Fruit fly (Drosophila melanogaster) whole organism, embryonic: ENCODE data around the gene Zdhhc8.

Experiments used
- CG10366 ChIP-seq: fragments of 200-800 bp; sonication (Bioruptor generic); IDR thresholded peaks from 2 replicates; pipeline ENCODE4 v1.3.6; 2022; ENCODE audit warnings: missing biosample characterization, missing genetic modification characterization
- CG1233 ChIP-seq: fragments of 200-800 bp; sonication (Bioruptor generic); optimal IDR thresholded peaks from 4 replicates; lab custom pipeline; 2018; ENCODE audit warnings: missing biosample characterization, mild to moderate bottlenecking, missing genetic modification characterization
- CG12391 ChIP-seq: fragments of 200-800 bp; sonication (Bioruptor generic); optimal IDR thresholded peaks from 3 replicates; lab custom pipeline; 2018; ENCODE audit warnings: missing biosample characterization, mild to moderate bottlenecking, missing genetic modification characterization, moderate library complexity
- CG14050 ChIP-seq: fragments of 200-800 bp; sonication (Bioruptor generic); IDR thresholded peaks from 3 replicates; pipeline ENCODE4 v1.3.6; 2022; ENCODE audit warnings: missing biosample characterization, missing genetic modification characterization
- CG17612 ChIP-seq: fragments of 200-800 bp; sonication (Bioruptor generic); IDR thresholded peaks from 2 replicates; pipeline ENCODE4 v1.3.6; 2022; ENCODE audit warnings: missing biosample characterization, missing genetic modification characterization
- CG17802 ChIP-seq: fragments of 200-800 bp; sonication (Bioruptor generic); optimal IDR thresholded peaks from 2 replicates; lab custom pipeline; 2018; ENCODE audit warnings: missing biosample characterization, mild to moderate bottlenecking, missing genetic modification characterization, moderate library complexity
- CG18011 ChIP-seq: fragments of 200-800 bp; sonication (Bioruptor generic); optimal IDR thresholded peaks from 2 replicates; lab custom pipeline; 2017; ENCODE audit warnings: missing biosample characterization, missing genetic modification characterization, mild to moderate bottlenecking, moderate library complexity, missing genotype
- CG2116 ChIP-seq: fragments of 200-800 bp; sonication (Bioruptor generic); optimal IDR thresholded peaks from 3 replicates; lab custom pipeline; 2018; ENCODE audit warnings: missing biosample characterization, mild to moderate bottlenecking, missing genetic modification characterization
- CG3163 ChIP-seq: fragments of 200-800 bp; sonication (Bioruptor generic); optimal IDR thresholded peaks from 3 replicates; lab custom pipeline; 2016; ENCODE audit warnings: missing biosample characterization, missing genetic modification characterization
- CG4820 ChIP-seq: fragments of 200-800 bp; sonication (Bioruptor generic); optimal IDR thresholded peaks from 3 replicates; lab custom pipeline; 2016; ENCODE audit warnings: missing biosample characterization, missing genetic modification characterization
- CG5245 ChIP-seq: fragments of 200-800 bp; sonication (Bioruptor generic); optimal IDR thresholded peaks from 3 replicates; lab custom pipeline; 2016; ENCODE audit warnings: missing biosample characterization, missing genetic modification characterization
- CG6272 ChIP-seq: fragments of 200-800 bp; sonication (Bioruptor generic); IDR thresholded peaks from 2 replicates; pipeline ENCODE4 v1.3.6; 2022; ENCODE audit warnings: missing biosample characterization, missing genetic modification characterization
- CG6689 ChIP-seq: fragments of 200-800 bp; sonication (Bioruptor generic); IDR thresholded peaks from 2 replicates; pipeline ENCODE4 v1.3.6; 2022; ENCODE audit warnings: missing biosample characterization, missing genetic modification characterization
- CG6791 ChIP-seq: fragments of 200-800 bp; sonication (Bioruptor generic); IDR thresholded peaks from 3 replicates; pipeline ENCODE4 v1.3.6; 2022; ENCODE audit warnings: missing biosample characterization, missing genetic modification characterization; ENCODE audit not compliant: partially characterized antibody
- CG6854 ChIP-seq: fragments of 200-800 bp; sonication (Bioruptor generic); optimal IDR thresholded peaks from 3 replicates; lab custom pipeline; 2017; ENCODE audit warnings: missing biosample characterization, mild to moderate bottlenecking, missing genetic modification characterization
- CG7357 ChIP-seq: fragments of 200-800 bp; sonication (Bioruptor generic); IDR thresholded peaks from 3 replicates; pipeline ENCODE4 v1.3.6; 2022; ENCODE audit warnings: missing biosample characterization, missing genetic modification characterization
- CG8924 ChIP-seq: fragments of 200-800 bp; optimal IDR thresholded peaks from 3 replicates; lab custom pipeline; 2019; ENCODE audit warnings: missing biosample characterization, mild to moderate bottlenecking, missing genetic modification characterization, moderate library complexity
- CG9609 ChIP-seq: fragments of 200-800 bp; sonication (Bioruptor generic); optimal IDR thresholded peaks from 3 replicates; lab custom pipeline; 2016; ENCODE audit warnings: missing biosample characterization, missing genetic modification characterization
- Drgx ChIP-seq: fragments of 200-800 bp; sonication (Bioruptor generic); IDR thresholded peaks from 2 replicates; pipeline ENCODE4 v1.3.6; 2022; ENCODE audit warnings: missing biosample characterization, missing genetic modification characterization
- HmgZ ChIP-seq: fragments of 200-800 bp; sonication (Bioruptor generic); optimal IDR thresholded peaks from 2 replicates; lab custom pipeline; 2018; ENCODE audit warnings: missing biosample characterization, mild to moderate bottlenecking, missing genetic modification characterization
- Hmr ChIP-seq: fragments of 200-800 bp; sonication (Bioruptor generic); optimal IDR thresholded peaks from 3 replicates; lab custom pipeline; 2017; ENCODE audit warnings: mild to moderate bottlenecking, missing biosample characterization, missing genetic modification reagents, missing genetic modification characterization
- Hr39 ChIP-seq: fragments of >200 bp; optimal IDR thresholded peaks from 2 replicates; lab custom pipeline; 2017
- Lpt ChIP-seq: fragments of >200 bp; optimal IDR thresholded peaks from 2 replicates; lab custom pipeline; 2018; ENCODE audit warnings: missing biosample characterization, missing genetic modification characterization
- MBD-R2 ChIP-seq: fragments of 200-800 bp; sonication (Bioruptor generic); IDR thresholded peaks from 2 replicates; pipeline ENCODE4 v1.3.6; 2022; ENCODE audit warnings: missing biosample characterization, missing genetic modification characterization
- Nf-YC ChIP-seq: fragments of 200-800 bp; optimal IDR thresholded peaks from 3 replicates; lab custom pipeline; 2019; ENCODE audit warnings: missing biosample characterization, mild to moderate bottlenecking, missing genetic modification characterization, moderate library complexity
- Xrp1 ChIP-seq: fragments of 200-800 bp; sonication (Bioruptor generic); IDR thresholded peaks from 2 replicates; pipeline ENCODE4 v1.3.6; 2022; ENCODE audit warnings: missing biosample characterization, missing genetic modification characterization
- bbx ChIP-seq: fragments of 200-800 bp; sonication (Bioruptor generic); IDR thresholded peaks from 2 replicates; pipeline ENCODE4 v1.3.6; 2022; ENCODE audit warnings: missing biosample characterization, missing genetic modification characterization; ENCODE audit not compliant: partially characterized antibody
- cas ChIP-seq: fragments of 200-800 bp; sonication (Bioruptor generic); IDR thresholded peaks from 2 replicates; pipeline ENCODE4 v1.3.6; 2022; ENCODE audit warnings: missing biosample characterization, missing genetic modification characterization
- chn ChIP-seq: fragments of 200-800 bp; sonication (Bioruptor generic); optimal IDR thresholded peaks from 2 replicates; lab custom pipeline; 2016; ENCODE audit warnings: missing biosample characterization, missing genetic modification characterization
- corto ChIP-seq: fragments of 200-800 bp; sonication (Bioruptor generic); optimal IDR thresholded peaks from 2 replicates; lab custom pipeline; 2016; ENCODE audit warnings: missing biosample characterization, mild to moderate bottlenecking, missing genetic modification characterization, moderate library complexity
- crc ChIP-seq: fragments of 200-800 bp; sonication (Bioruptor generic); optimal IDR thresholded peaks from 2 replicates; lab custom pipeline; 2016; ENCODE audit warnings: missing biosample characterization, missing genetic modification characterization
- cwo ChIP-seq: fragments of 200-800 bp; sonication (Bioruptor generic); optimal IDR thresholded peaks from 3 replicates; lab custom pipeline; 2017; ENCODE audit warnings: missing biosample characterization, missing genetic modification characterization, mild to moderate bottlenecking, moderate library complexity, missing genetic modification reagents
- danr ChIP-seq: fragments of 200-800 bp; sonication (Bioruptor generic); IDR thresholded peaks from 2 replicates; pipeline ENCODE4 v1.3.6; 2022; ENCODE audit warnings: missing biosample characterization, missing genetic modification characterization
- ems ChIP-seq: fragments of 200-800 bp; sonication (Bioruptor generic); optimal IDR thresholded peaks from 3 replicates; lab custom pipeline; 2016; ENCODE audit warnings: missing biosample characterization, missing genetic modification characterization
- fd102C ChIP-seq: fragments of 200-800 bp; sonication (Bioruptor generic); optimal IDR thresholded peaks from 2 replicates; lab custom pipeline; 2018; ENCODE audit warnings: missing biosample characterization, mild to moderate bottlenecking, missing genetic modification characterization, moderate library complexity
- fru ChIP-seq: fragments of >200 bp; optimal IDR thresholded peaks from 2 replicates; lab custom pipeline; 2017
- grau ChIP-seq: fragments of 200-800 bp; optimal IDR thresholded peaks from 3 replicates; lab custom pipeline; 2019; ENCODE audit warnings: missing biosample characterization, mild to moderate bottlenecking, missing genetic modification characterization, moderate library complexity
- gsb ChIP-seq: fragments of 200-800 bp; sonication (Bioruptor generic); IDR thresholded peaks from 2 replicates; pipeline ENCODE4 v1.3.6; 2022; ENCODE audit warnings: missing biosample characterization, missing genetic modification characterization
- ind ChIP-seq: fragments of 200-800 bp; sonication (Bioruptor generic); optimal IDR thresholded peaks from 3 replicates; lab custom pipeline; 2016; ENCODE audit warnings: missing biosample characterization, missing genetic modification characterization
- knrl ChIP-seq: fragments of 200-800 bp; sonication (Bioruptor generic); IDR thresholded peaks from 3 replicates; pipeline ENCODE4 v1.3.6; 2022; ENCODE audit warnings: missing biosample characterization, missing genetic modification characterization; ENCODE audit not compliant: partially characterized antibody
- lov ChIP-seq, 2 experiments: fragments of 200-800 bp in 1 of 2; fragments of >200 bp in 1 of 2; sonication (Bioruptor generic) in 1 of 2; IDR thresholded peaks in 1 of 2; optimal IDR thresholded peaks in 1 of 2; 2 replicates in 1 of 2; 3 replicates in 1 of 2; pipeline versions ENCODE4 v1.3.6 to Lab custom; 2017 to 2022; ENCODE audit warnings: missing biosample characterization in 1 of 2, missing genetic modification characterization in 1 of 2
- mld ChIP-seq: fragments of 200-800 bp; sonication (Bioruptor generic); IDR thresholded peaks from 3 replicates; pipeline ENCODE4 v1.3.6; 2022; ENCODE audit warnings: missing biosample characterization, missing genetic modification characterization; ENCODE audit not compliant: partially characterized antibody
- pan ChIP-seq, 4 experiments: fragments of >200 bp in 3 of 4; fragments of 200-800 bp in 1 of 4; sonication (Bioruptor generic) in 1 of 4; optimal IDR thresholded peaks in 3 of 4; IDR thresholded peaks in 1 of 4; 2 replicates each; pipeline versions ENCODE4 v1.3.6 to Lab custom; 2017 to 2022; ENCODE audit warnings: missing biosample characterization in 2 of 4, missing genetic modification characterization in 2 of 4, mixed read lengths in 1 of 4
- pb ChIP-seq: fragments of 200-800 bp; sonication (Bioruptor generic); optimal IDR thresholded peaks from 3 replicates; lab custom pipeline; 2016; ENCODE audit warnings: missing biosample characterization, missing genetic modification characterization
- phol ChIP-seq: fragments of 200-800 bp; sonication (Bioruptor generic); optimal IDR thresholded peaks from 3 replicates; lab custom pipeline; 2018; ENCODE audit warnings: missing biosample characterization, mild to moderate bottlenecking, missing genetic modification characterization, moderate library complexity
- run ChIP-seq: fragments of 200-800 bp; sonication (Bioruptor generic); optimal IDR thresholded peaks from 3 replicates; lab custom pipeline; 2018; ENCODE audit warnings: missing biosample characterization, mild to moderate bottlenecking, missing genetic modification characterization
- sens ChIP-seq: fragments of 200-800 bp; sonication (Bioruptor generic); peaks from one replicate; lab custom pipeline; 2016; ENCODE audit warnings: missing biosample characterization, missing genetic modification characterization
- tap ChIP-seq: fragments of 200-800 bp; optimal IDR thresholded peaks from 3 replicates; lab custom pipeline; 2019; ENCODE audit warnings: missing biosample characterization, mild to moderate bottlenecking, missing genetic modification characterization, moderate library complexity

The Zdhhc8 gene

DNA sequence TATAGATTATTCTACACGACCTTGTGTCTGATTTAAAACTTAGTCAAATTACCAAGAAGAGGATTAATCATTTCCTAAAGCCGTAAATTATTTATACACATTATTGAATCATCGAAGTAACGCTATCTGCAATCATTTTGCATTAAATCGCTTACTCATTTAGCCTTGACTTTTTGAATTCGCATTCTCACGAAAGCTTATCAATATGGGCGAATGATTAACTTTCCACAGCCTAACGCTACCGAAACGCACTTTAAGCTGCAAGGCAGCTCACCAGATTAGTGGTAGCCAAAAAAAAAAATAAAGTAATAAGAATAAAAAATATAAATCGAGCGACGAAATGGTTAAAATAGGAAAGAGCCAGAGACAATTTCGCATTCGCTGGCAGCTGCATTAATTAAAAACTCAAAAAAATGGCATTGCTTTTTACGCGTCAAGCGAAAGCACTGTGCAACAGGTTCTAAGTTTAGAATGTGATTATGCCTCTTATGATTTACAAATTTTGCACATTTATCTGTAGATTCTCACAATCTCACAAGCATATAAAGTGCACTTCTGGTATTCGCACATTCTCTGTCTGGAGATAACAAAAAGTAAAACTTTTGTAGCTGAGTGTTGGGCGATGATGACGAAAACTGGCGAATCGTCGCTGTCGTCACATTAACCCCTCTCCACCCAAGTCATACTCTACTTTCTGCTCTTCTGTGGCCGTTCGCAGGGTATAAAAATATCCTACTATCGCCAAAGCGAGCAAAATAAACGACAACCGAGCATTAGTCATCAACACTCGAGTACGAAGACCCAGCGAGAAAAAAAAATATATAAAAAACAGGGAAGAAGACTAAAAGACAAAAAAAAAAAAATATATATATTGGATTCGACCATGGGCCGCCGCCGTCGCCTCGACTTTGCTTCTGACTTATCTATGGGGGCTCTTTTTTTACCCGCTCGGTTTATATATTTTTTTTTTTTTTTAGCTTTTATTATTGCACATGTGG is 12.2 kb downstream of the Zdhhc8 start (continued):
- no peak for TF ChIP-seq fru (lab: Kevin White, UChicago)
- peak; percentile 56 for TF ChIP-seq CG6272
- peak; percentile 77 for TF ChIP-seq corto (GFP tag; lab: Kevin White, UChicago)
- TF ChIP-seq grau (tag; lab: Kevin White, UChicago) = peak; percentile 71
- TF ChIP-seq knrl (GFP tag; lab: Robert Waterston, UW) = no peak
- peak; percentile 28 for TF ChIP-seq CG6854 (GFP tag; lab: Kevin White, UChicago)
- TF ChIP-seq CG6791 (GFP tag; lab: Robert Waterston, UW) = no peak
- peak; percentile 78 for TF ChIP-seq ind (GFP tag; lab: Kevin White, UChicago)
- TF ChIP-seq pan (optimal IDR thresholded peaks at IDR 0.05; lab: Kevin White, UChicago) = no peak
- TF ChIP-seq pan (GFP tag; optimal IDR thresholded peaks at IDR 0.05 in 1 of 2, IDR thresholded peaks at IDR 0.05 in 1 of 2) = peak in 1 of 2 experiments; percentile 86
- TF ChIP-seq CG18011 (GFP tag; lab: Kevin White, UChicago) = peak; percentile 32
- peak; percentile 75 for TF ChIP-seq CG10366
- TF ChIP-seq danr (GFP tag; lab: Robert Waterston, UW) = peak; percentile 43; the same call in 1 of the 2 replicates
- peak; percentile 41 for TF ChIP-seq ems (GFP tag; lab: Kevin White, UChicago)
- TF ChIP-seq sens (GFP tag; lab: Kevin White, UChicago) = peak; percentile 71
- peak; percentile 27 for TF ChIP-seq CG3163 (GFP tag; lab: Kevin White, UChicago)
- no peak for TF ChIP-seq Xrp1
- peak; percentile 63 for TF ChIP-seq pb (GFP tag; lab: Kevin White, UChicago)
- TF ChIP-seq CG1233 = peak; percentile 47
- no peak for TF ChIP-seq Hr39 (lab: Kevin White, UChicago)
- peak; percentile 53 for TF ChIP-seq CG12391
- TF ChIP-seq HmgZ = peak; percentile 56
- TF ChIP-seq phol (tag; lab: Kevin White, UChicago) = peak; percentile 27
- TF ChIP-seq CG8924 (tag; lab: Kevin White, UChicago) = peak; percentile 35
- TF ChIP-seq tap = peak; percentile 31
- TF ChIP-seq CG2116 (GFP tag; lab: Kevin White, UChicago) = no peak
- TF ChIP-seq CG14050 (GFP tag; lab: Robert Waterston, UW) = peak; percentile 60; the same call in 2 of the 3 replicates
- TF ChIP-seq Hmr (GFP tag; lab: Kevin White, UChicago) = peak; percentile 76
- no peak for TF ChIP-seq run (tag; lab: Kevin White, UChicago)
- TF ChIP-seq bbx (GFP tag; lab: Robert Waterston, UW) = no peak
- no peak for TF ChIP-seq Nf-YC (tag; lab: Kevin White, UChicago)
- peak; percentile 64 for TF ChIP-seq gsb
- TF ChIP-seq fd102C = no peak
- peak; percentile 46; the same call in 1 of the 2 replicates for TF ChIP-seq MBD-R2 (GFP tag; lab: Robert Waterston, UW)
- TF ChIP-seq Drgx (GFP tag; lab: Robert Waterston, UW) = peak; percentile 86
- no peak for TF ChIP-seq lov (optimal IDR thresholded peaks at IDR 0.05; lab: Kevin White, UChicago)
- TF ChIP-seq lov (GFP tag; IDR thresholded peaks at IDR 0.05; lab: Robert Waterston, UW) = no peak
- no peak for TF ChIP-seq Lpt
- TF ChIP-seq CG6689 = peak; percentile 78
- TF ChIP-seq CG4820 = peak; percentile 29
- peak; percentile 38 for TF ChIP-seq cwo (GFP tag; lab: Kevin White, UChicago)
- TF ChIP-seq cas (GFP tag; lab: Robert Waterston, UW) = peak; percentile 47; the same call in 1 of the 2 replicates
- TF ChIP-seq crc (GFP tag; lab: Kevin White, UChicago) = peak; percentile 53
- TF ChIP-seq mld (GFP tag; lab: Robert Waterston, UW) = no peak
- TF ChIP-seq chn = peak; percentile 42
- 0 out of 3 replicates have a peak, but pooled peaks have one; percentile 43 for TF ChIP-seq CG7357 (GFP tag; lab: Robert Waterston, UW)
- peak; percentile 63 for TF ChIP-seq CG17612 (GFP tag; lab: Robert Waterston, UW)
- TF ChIP-seq CG5245 = no peak
- no peak for TF ChIP-seq CG17802 (tag; lab: Kevin White, UChicago)
- TF ChIP-seq CG9609 (GFP tag; lab: Kevin White, UChicago) = peak; percentile 62
